Worm (Caenorhabditis elegans) whole organism, early embryonic: ENCODE measurements around the gene lsm-5.

Source experiments
- B0310.2 ChIP-seq: sonication (generic microtip); optimal IDR thresholded peaks from 2 replicates; lab custom pipeline; 2016; ENCODE audit warnings: mild to moderate bottlenecking, missing genetic modification characterization, missing compliant biosample characterization
- F13C5.2 ChIP-seq: sonication (generic microtip); optimal IDR thresholded peaks from 2 replicates; lab custom pipeline; 2017; ENCODE audit warnings: mild to moderate bottlenecking, missing genetic modification characterization, inconsistent platforms, missing compliant biosample characterization
- aly-1 ChIP-seq: sonication (generic microtip); optimal IDR thresholded peaks from 2 replicates; lab custom pipeline; 2016; ENCODE audit warnings: missing genetic modification characterization, missing compliant biosample characterization
- ama-1 ChIP-seq: fragments of 150-350 bp; optimal IDR thresholded peaks from 2 replicates; lab custom pipeline; 2014
- ceh-36 ChIP-seq: sonication (generic microtip); optimal IDR thresholded peaks from 2 replicates; lab custom pipeline; 2016; ENCODE audit warnings: missing genetic modification characterization, inconsistent platforms, missing compliant biosample characterization
- flt-1 ChIP-seq: fragments of 200-800 bp; sonication (Bioruptor generic); IDR thresholded peaks from 2 replicates; pipeline ENCODE4 v1.3.6; 2022; ENCODE audit warnings: missing genetic modification characterization, missing compliant biosample characterization
- pes-1 ChIP-seq: fragments of 200-800 bp; sonication (Bioruptor generic); IDR thresholded peaks from 2 replicates; pipeline ENCODE4 v1.3.6; 2022; ENCODE audit warnings: missing genetic modification reagents, missing genetic modification characterization, missing compliant biosample characterization
- scrt-1 ChIP-seq: fragments of 200-800 bp; sonication (Bioruptor generic); IDR thresholded peaks from 2 replicates; pipeline ENCODE4 v1.3.6; 2022; ENCODE audit warnings: missing genetic modification characterization, missing compliant biosample characterization
- sea-1 ChIP-seq: fragments of 200-800 bp; sonication (Bioruptor generic); conservative IDR thresholded peaks from 2 replicates; pipeline ENCODE4 v1.3.6; 2022; ENCODE audit warnings: missing genetic modification characterization, missing compliant biosample characterization
- tbx-11 ChIP-seq: fragments of 200-800 bp; sonication (Bioruptor generic); IDR thresholded peaks from 2 replicates; pipeline ENCODE4 v1.3.6; 2022; ENCODE audit warnings: missing genetic modification characterization, missing compliant biosample characterization
- tra-4 ChIP-seq: sonication (generic microtip); optimal IDR thresholded peaks from 2 replicates; lab custom pipeline; 2017; ENCODE audit warnings: missing genetic modification characterization, missing compliant biosample characterization

DNA sequence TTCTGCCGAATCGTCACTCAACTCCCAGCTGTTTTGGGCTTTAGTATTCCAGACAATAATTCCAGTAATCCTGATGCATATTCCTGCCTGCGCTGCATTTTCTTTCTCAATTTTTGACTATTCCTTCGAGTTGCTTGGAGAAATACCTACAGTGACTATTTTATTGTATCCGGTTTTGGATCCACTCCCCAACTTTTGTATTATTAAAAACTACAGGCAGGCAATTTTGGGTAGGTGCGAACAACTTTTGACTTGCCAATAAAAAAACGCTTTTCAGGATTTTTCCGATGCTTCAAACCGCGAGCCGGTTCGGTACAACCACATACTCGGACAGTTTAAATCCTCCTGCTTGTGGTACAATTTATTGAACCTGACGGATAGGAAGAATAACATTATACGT, 44.4 kb downstream of the lsm-5 start:
- TF ChIP-seq flt-1 (GFP tag; lab: Robert Waterston, UW): no peak
- TF ChIP-seq ama-1: no peak
- TF ChIP-seq F13C5.2 (tag; lab: Kevin White, UChicago): no peak
- no peak for TF ChIP-seq B0310.2 (tag; lab: Kevin White, UChicago)
- TF ChIP-seq sea-1 (GFP tag; lab: Robert Waterston, UW): no peak
- TF ChIP-seq tbx-11 (GFP tag; lab: Robert Waterston, UW): no peak
- no peak for TF ChIP-seq aly-1 (tag; lab: Kevin White, UChicago)
- no peak for TF ChIP-seq scrt-1
- no peak for TF ChIP-seq tra-4 (tag; lab: Kevin White, UChicago)
- no peak for TF ChIP-seq pes-1 (GFP tag; lab: Robert Waterston, UW)
- no peak for TF ChIP-seq ceh-36 (tag; lab: Kevin White, UChicago)
